Worm (Caenorhabditis elegans): ENCODE results near the gene C08B6.11.
A peak's percentile ranks its signal among the peaks of the same experiment; 100 is the strongest.

Gene C08B6.11

DNA sequence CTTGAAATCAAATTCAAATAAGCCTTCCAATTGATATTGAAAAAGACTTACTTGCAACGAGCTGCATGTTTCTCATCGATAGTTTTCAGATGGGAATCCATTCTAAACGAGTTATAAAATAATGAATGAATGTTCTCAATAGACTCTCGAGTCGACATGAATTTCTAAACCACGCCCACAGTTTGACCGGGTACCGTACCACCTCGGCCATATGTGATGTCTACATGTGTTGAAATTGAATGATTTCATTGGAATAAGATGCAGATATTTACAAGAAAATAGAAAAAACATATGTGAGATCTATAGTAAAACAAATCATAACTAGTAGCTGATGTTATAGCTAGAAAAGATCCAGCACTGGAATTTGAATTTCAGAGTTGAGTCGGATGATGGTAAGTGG lies 16.9 kb upstream of the C08B6.11 start, which contains the start of gene R04B5.7:
Gene R04B5.7 (minus strand): TSS at position 101 of the 400 bp plus-strand sequence.
- TF ChIP-seq Y55F3AM.14 (GFP tag; optimal IDR thresholded peaks at IDR 0.05) (no peak), skn-1 (tag; optimal IDR thresholded peaks at IDR 0.05) (no peak), lin-39 (tag; optimal IDR thresholded peaks at IDR 0.05) (no peak), egl-27 (tag; optimal IDR thresholded peaks at IDR 0.05) (no peak), ceh-16 (tag; optimal IDR thresholded peaks at IDR 0.05) (no peak), unc-39 (tag; optimal IDR thresholded peaks at IDR 0.05) (no peak), nhr-11 (tag; optimal IDR thresholded peaks at IDR 0.05) (no peak), unc-55 (GFP tag; optimal IDR thresholded peaks at IDR 0.05) (no peak), nhr-129 (tag; optimal IDR thresholded peaks at IDR 0.05) (no peak), mdl-1 (tag; optimal IDR thresholded peaks at IDR 0.05) (no peak), nhr-237 (tag; optimal IDR thresholded peaks at IDR 0.05) (no peak), sem-4 (tag; optimal IDR thresholded peaks at IDR 0.05) (no peak), ZK546.5 (tag; optimal IDR thresholded peaks at IDR 0.05) (no peak), C34F6.9 (tag; optimal IDR thresholded peaks at IDR 0.05) (no peak), nhr-21 (tag; optimal IDR thresholded peaks at IDR 0.05) (no peak), peb-1 (tag; optimal IDR thresholded peaks at IDR 0.05) (no peak), ztf-1 (GFP tag; conservative IDR thresholded peaks at IDR 0.05) (no peak)

DNA sequence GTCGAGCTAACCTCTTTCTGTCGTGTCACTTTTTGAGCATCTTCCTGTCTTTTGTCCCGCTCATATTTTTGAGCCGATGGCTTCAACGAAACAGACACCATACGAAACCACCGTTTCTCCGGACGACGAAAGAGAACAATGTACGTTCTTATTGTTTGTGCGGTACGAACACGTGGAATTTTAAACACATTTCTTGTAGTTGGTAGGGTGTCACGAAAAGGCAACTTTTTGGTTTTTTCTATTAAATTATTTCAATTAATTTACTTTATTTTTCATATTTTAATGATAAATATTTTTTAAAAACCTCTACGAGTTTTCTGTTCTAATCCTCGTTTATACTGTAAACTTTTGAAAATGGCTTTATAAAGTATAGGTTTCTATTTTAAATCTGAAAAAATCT lies 16.3 kb upstream of the C08B6.11 start, which contains the start of gene R04B5.11:
Gene R04B5.11 (minus strand): TSS at position 101 of the 400 bp plus-strand sequence.
- no peak for TF ChIP-seq skn-1 (tag; optimal IDR thresholded peaks at IDR 0.05)
- TF ChIP-seq alr-1 (tag; optimal IDR thresholded peaks at IDR 0.05), result no peak
- TF ChIP-seq lin-13 (GFP tag; optimal IDR thresholded peaks at IDR 0.05), result no peak
- no peak for TF ChIP-seq lsy-2 (tag; optimal IDR thresholded peaks at IDR 0.05)
- TF ChIP-seq unc-62 (GFP tag; optimal IDR thresholded peaks at IDR 0.05), result no peak
- no peak for TF ChIP-seq ztf-4 (tag; optimal IDR thresholded peaks at IDR 0.05)
- no peak for TF ChIP-seq mdl-1 (tag; optimal IDR thresholded peaks at IDR 0.05)
- no peak for TF ChIP-seq nhr-6 (tag; optimal IDR thresholded peaks at IDR 0.05)
- no peak for TF ChIP-seq ceh-82 (tag; optimal IDR thresholded peaks at IDR 0.05)
- TF ChIP-seq nhr-237 (tag; optimal IDR thresholded peaks at IDR 0.05), result no peak
- TF ChIP-seq lin-39 (tag; optimal IDR thresholded peaks at IDR 0.05), result no peak
- TF ChIP-seq fos-1 (tag; optimal IDR thresholded peaks at IDR 0.05), result no peak
- no peak for TF ChIP-seq sma-3 (GFP tag; optimal IDR thresholded peaks at IDR 0.05)

DNA sequence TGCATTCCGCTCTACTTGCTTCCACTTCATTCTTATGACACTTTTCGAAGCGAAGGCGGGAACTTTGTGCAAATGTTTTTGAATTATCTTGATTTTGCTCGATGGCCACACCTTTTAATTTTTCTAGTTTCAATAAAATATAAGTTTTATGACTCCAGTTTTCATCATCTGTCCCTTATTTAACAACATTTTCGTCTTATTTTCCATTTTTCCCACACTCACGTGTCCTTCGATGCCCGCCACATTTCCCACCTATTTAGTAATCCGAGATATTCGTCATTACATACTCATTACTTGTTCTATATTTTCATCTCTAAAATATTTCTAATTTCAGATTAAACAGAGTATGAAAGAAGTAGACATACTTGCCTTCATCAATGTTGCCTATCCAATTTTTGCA lies 13.0 kb upstream of the C08B6.11 start, which contains the start of gene srd-49:
Gene srd-49 (plus strand): TSS at position 301 of the 400 bp plus-strand sequence.
- TF ChIP-seq unc-62 (GFP tag; optimal IDR thresholded peaks at IDR 0.05) (no peak), R02D3.7 (tag; optimal IDR thresholded peaks at IDR 0.05) (no peak), ceh-16 (tag; optimal IDR thresholded peaks at IDR 0.05) (no peak), ceh-82 (tag; optimal IDR thresholded peaks at IDR 0.05) (no peak), crh-2 (tag; optimal IDR thresholded peaks at IDR 0.05) (no peak)

ce11 chrV:10096932-10097331 lies 10.5 kb upstream of the C08B6.11 start:
- no peak for TF ChIP-seq nhr-21 (tag; optimal IDR thresholded peaks at IDR 0.05)
- peak; percentile 32 for TF ChIP-seq crh-2 (tag; optimal IDR thresholded peaks at IDR 0.05)
- peak; percentile 83 for TF ChIP-seq fos-1 (tag; optimal IDR thresholded peaks at IDR 0.05)
- peak; percentile 33 for TF ChIP-seq gmeb-1 (tag; optimal IDR thresholded peaks at IDR 0.05)

DNA sequence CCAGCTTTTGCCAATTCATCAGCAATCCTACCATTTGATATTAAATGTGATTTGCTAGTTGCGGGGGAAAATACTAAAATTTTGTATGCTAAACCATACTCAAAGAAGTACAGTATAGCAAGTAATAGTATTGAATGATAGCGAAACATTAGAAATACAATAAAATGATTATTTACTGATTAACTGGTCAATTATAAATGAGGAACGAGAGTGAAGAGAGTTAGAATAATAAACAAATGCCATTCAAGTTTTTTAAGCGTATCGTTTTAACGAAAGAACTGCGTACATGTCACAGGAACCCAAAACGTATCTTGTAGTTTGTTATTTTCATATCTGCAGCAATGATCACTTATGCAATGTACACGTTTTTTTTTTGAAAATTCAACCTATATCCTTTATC lies 9.0 kb upstream of the C08B6.11 start, which contains the start of gene ugt-47:
Gene ugt-47 (minus strand): TSS at position 169 of the 400 bp plus-strand sequence.
- TF ChIP-seq elt-3 (tag; optimal IDR thresholded peaks at IDR 0.05) (no peak), nhr-25 (tag; optimal IDR thresholded peaks at IDR 0.05) (no peak), ZK546.5 (tag; optimal IDR thresholded peaks at IDR 0.05) (no peak), dmd-4 (tag; optimal IDR thresholded peaks at IDR 0.05) (no peak), nhr-129 (tag; optimal IDR thresholded peaks at IDR 0.05) (no peak), nhr-10 (tag; optimal IDR thresholded peaks at IDR 0.05) (no peak), nhr-6 (tag; optimal IDR thresholded peaks at IDR 0.05) (no peak), R02D3.7 (tag; optimal IDR thresholded peaks at IDR 0.05) (no peak), peb-1 (tag; optimal IDR thresholded peaks at IDR 0.05) (no peak), ceh-16 (tag; optimal IDR thresholded peaks at IDR 0.05) (no peak)

ce11 chrV:10101916-10102315 lies 5.5 kb upstream of the C08B6.11 start, which contains the start of gene C08B6.14:
Gene C08B6.14, minus strand, starts transcription at chrV:10102016.
- TF ChIP-seq ztf-11 (tag; optimal IDR thresholded peaks at IDR 0.05), result no peak
- no peak for TF ChIP-seq fos-1 (tag; optimal IDR thresholded peaks at IDR 0.05)
